Worm (Caenorhabditis elegans) whole organism, midembryonic: ENCODE measurements around the gene citk-2.

ENCODE experiments used
- cog-1 ChIP-seq: sonication (generic microtip); optimal IDR thresholded peaks from 2 replicates; lab custom pipeline; 2016; ENCODE audit warnings: missing genetic modification characterization, missing compliant biosample characterization
- flt-1 ChIP-seq: fragments of 200-800 bp; sonication (Bioruptor generic); IDR thresholded peaks from 2 replicates; pipeline ENCODE4 v1.3.6; 2022; ENCODE audit warnings: missing genetic modification characterization, missing compliant biosample characterization

ce11 chrII:5008033-5008432 lies 8.7 kb downstream of the citk-2 start, which contains the start of gene F59A6.3:
- TF ChIP-seq cog-1 (tag; lab: Kevin White, UChicago) (no peak), flt-1 (GFP tag; lab: Robert Waterston, UW) (no peak)
